Worm (Caenorhabditis elegans) whole organism, midembryonic: Measurements from ENCODE around the gene rnp-7.

Source experiments
- T22C8.4 ChIP-seq: fragments of 200-800 bp; sonication (Bioruptor generic); IDR thresholded peaks from 2 replicates; pipeline ENCODE4 v1.3.6; 2022; ENCODE audit warnings: missing genetic modification characterization, missing compliant biosample characterization
- cog-1 ChIP-seq: sonication (generic microtip); optimal IDR thresholded peaks from 2 replicates; lab custom pipeline; 2016; ENCODE audit warnings: missing genetic modification characterization, missing compliant biosample characterization
- flt-1 ChIP-seq: fragments of 200-800 bp; sonication (Bioruptor generic); IDR thresholded peaks from 2 replicates; pipeline ENCODE4 v1.3.6; 2022; ENCODE audit warnings: missing genetic modification characterization, missing compliant biosample characterization
- klf-2 ChIP-seq: fragments of 200-800 bp; sonication (Bioruptor generic); conservative IDR thresholded peaks from 2 replicates; pipeline ENCODE4 v1.3.6; 2022; ENCODE audit warnings: missing genetic modification reagents, missing genetic modification characterization, missing compliant biosample characterization
- med-1 ChIP-seq: sonication (generic microtip); optimal IDR thresholded peaks from 2 replicates; lab custom pipeline; 2017; ENCODE audit warnings: missing genetic modification characterization, mild to moderate bottlenecking, missing compliant biosample characterization, antibody characterized with exemption, missing genetic modification reagents; ENCODE audit not compliant: insufficient read depth
- ref-1 ChIP-seq: fragments of 200-800 bp; sonication (Bioruptor generic); conservative IDR thresholded peaks from 2 replicates; pipeline ENCODE4 v1.3.6; 2022; ENCODE audit warnings: missing genetic modification reagents, missing genetic modification characterization, missing compliant biosample characterization
- tab-1 ChIP-seq: fragments of 200-800 bp; sonication (Bioruptor generic); IDR thresholded peaks from 2 replicates; pipeline ENCODE4 v1.3.6; 2022; ENCODE audit warnings: missing genetic modification characterization, missing compliant biosample characterization
- ztf-23 ChIP-seq: fragments of 200-800 bp; sonication (Bioruptor generic); IDR thresholded peaks from 2 replicates; pipeline ENCODE4 v1.3.6; 2022; ENCODE audit warnings: missing genetic modification reagents, missing genetic modification characterization, missing compliant biosample characterization
- ztf-29 ChIP-seq: fragments of 200-800 bp; sonication (Bioruptor generic); IDR thresholded peaks from 2 replicates; pipeline ENCODE4 v1.3.6; 2022; ENCODE audit warnings: missing genetic modification reagents, missing genetic modification characterization, missing compliant biosample characterization

- peak; percentile 73; the same call in 1 of the 2 replicates for TF ChIP-seq flt-1
- TF ChIP-seq cog-1, result peak; percentile 82
- TF ChIP-seq ztf-29 (GFP tag; lab: Robert Waterston, UW), result no peak
- TF ChIP-seq med-1, result no peak
- no peak for TF ChIP-seq tab-1
- no peak for TF ChIP-seq T22C8.4 (GFP tag; lab: Robert Waterston, UW)
- no peak for TF ChIP-seq ref-1 (GFP tag; lab: Robert Waterston, UW)
- TF ChIP-seq klf-2 (GFP tag; lab: Robert Waterston, UW), result no peak
- peak; percentile 69; the same call in 1 of the 2 replicates for TF ChIP-seq ztf-23 (GFP tag; lab: Robert Waterston, UW)
Measured at ce11 chrIII:7155631-7156030, 5.3 kb downstream of the rnp-7 start.
